Fruit fly (Drosophila melanogaster) whole organism, embryonic: ENCODE data around the gene Cul5.

Experiments
- CG12391 ChIP-seq: fragments of 200-800 bp; sonication (Bioruptor generic); optimal IDR thresholded peaks from 3 replicates; lab custom pipeline; 2018; ENCODE audit warnings: missing biosample characterization, mild to moderate bottlenecking, missing genetic modification characterization, moderate library complexity
- CG17802 ChIP-seq: fragments of 200-800 bp; sonication (Bioruptor generic); optimal IDR thresholded peaks from 2 replicates; lab custom pipeline; 2018; ENCODE audit warnings: missing biosample characterization, mild to moderate bottlenecking, missing genetic modification characterization, moderate library complexity
- Poxn ChIP-seq: fragments of 200-800 bp; sonication (Bioruptor generic); IDR thresholded peaks from 2 replicates; pipeline ENCODE4 v1.3.6; 2022; ENCODE audit warnings: missing biosample characterization, missing genetic modification characterization
- YL-1 ChIP-seq: fragments of 200-800 bp; sonication (Bioruptor generic); optimal IDR thresholded peaks from 3 replicates; lab custom pipeline; 2017; ENCODE audit warnings: missing biosample characterization, mild to moderate bottlenecking, missing genetic modification characterization
- amos ChIP-seq: fragments of 200-800 bp; sonication (Bioruptor generic); IDR thresholded peaks from 2 replicates; pipeline ENCODE4 v1.3.6; 2022; ENCODE audit warnings: missing biosample characterization, missing genetic modification characterization; ENCODE audit not compliant: partially characterized antibody
- ase ChIP-seq: fragments of 200-800 bp; sonication (Bioruptor generic); IDR thresholded peaks from 3 replicates; pipeline ENCODE4 v1.3.6; 2022; ENCODE audit warnings: missing biosample characterization, missing genetic modification characterization
- nom ChIP-seq: fragments of 200-800 bp; sonication (Bioruptor generic); optimal IDR thresholded peaks from 2 replicates; lab custom pipeline; 2017; ENCODE audit warnings: missing biosample characterization, missing genetic modification characterization, mild to moderate bottlenecking, moderate library complexity, missing genetic modification reagents

DNA sequence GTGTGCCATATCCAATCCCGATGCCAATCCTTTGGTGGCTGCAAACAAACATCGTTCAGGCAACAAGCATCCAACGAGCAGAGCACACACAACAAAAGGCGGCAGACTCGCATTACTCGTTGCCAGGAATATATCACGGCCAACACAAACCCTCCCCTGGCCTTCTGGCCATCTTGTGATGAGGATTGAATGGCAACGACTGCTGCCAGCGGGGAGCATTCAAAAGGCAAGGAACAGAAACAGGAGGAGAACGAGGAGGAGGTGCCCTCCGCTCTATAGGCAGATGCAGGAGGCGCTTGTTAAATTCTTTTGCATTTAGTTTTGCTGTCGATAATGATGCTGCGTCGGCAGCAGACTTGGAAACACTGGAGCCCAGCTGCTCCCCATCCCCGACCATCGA is 32.8 kb upstream of the Cul5 start:
- TF ChIP-seq CG12391 (tag; lab: Kevin White, UChicago): no peak
- TF ChIP-seq ase: no peak
- TF ChIP-seq nom: no peak
- TF ChIP-seq CG17802 (tag; lab: Kevin White, UChicago): no peak
- TF ChIP-seq amos: no peak
- no peak for TF ChIP-seq YL-1 (GFP tag; lab: Kevin White, UChicago)
- no peak for TF ChIP-seq Poxn
